Fruit fly (Drosophila melanogaster) whole organism, prepupa: Measurements from ENCODE around the gene CG32719.

Experiments used
- Blimp-1 ChIP-seq: fragments of 200-800 bp; sonication (Bioruptor generic); optimal IDR thresholded peaks from 3 replicates; lab custom pipeline; 2017; ENCODE audit warnings: missing biosample characterization, missing genetic modification characterization, mild to moderate bottlenecking, moderate library complexity, missing genetic modification reagents
- CG10631 ChIP-seq: fragments of 200-800 bp; sonication (Bioruptor generic); optimal IDR thresholded peaks from 2 replicates; lab custom pipeline; 2016; ENCODE audit warnings: missing biosample characterization, missing genetic modification characterization
- CG10669 ChIP-seq: fragments of 200-800 bp; sonication (Bioruptor generic); optimal IDR thresholded peaks from 3 replicates; lab custom pipeline; 2018; ENCODE audit warnings: missing biosample characterization, mild to moderate bottlenecking, missing genetic modification characterization, moderate library complexity
- CG1621 ChIP-seq: fragments of 200-800 bp; sonication (Bioruptor generic); optimal IDR thresholded peaks from 3 replicates; lab custom pipeline; 2018; ENCODE audit warnings: missing biosample characterization, mild to moderate bottlenecking, missing genetic modification characterization
- CG3032 ChIP-seq: fragments of 200-800 bp; optimal IDR thresholded peaks from 2 replicates; lab custom pipeline; 2019; ENCODE audit warnings: missing biosample characterization, mild to moderate bottlenecking, missing genetic modification characterization, moderate library complexity
- CG32006 ChIP-seq: fragments of 200-800 bp; sonication (Bioruptor generic); optimal IDR thresholded peaks from 3 replicates; lab custom pipeline; 2017; ENCODE audit warnings: missing biosample characterization, mild to moderate bottlenecking, missing genetic modification characterization
- CG34406 ChIP-seq: fragments of 200-800 bp; sonication (Bioruptor generic); optimal IDR thresholded peaks from 3 replicates; lab custom pipeline; 2016; ENCODE audit warnings: missing biosample characterization, missing genetic modification characterization
- CG3919 ChIP-seq: fragments of 200-800 bp; sonication (Bioruptor generic); optimal IDR thresholded peaks from 3 replicates; lab custom pipeline; 2016; ENCODE audit warnings: missing biosample characterization, missing genetic modification characterization
- CG4318 ChIP-seq: fragments of 200-800 bp; sonication (Bioruptor generic); optimal IDR thresholded peaks from 3 replicates; lab custom pipeline; 2017; ENCODE audit warnings: missing biosample characterization, mild to moderate bottlenecking, missing genetic modification characterization
- CG6163 ChIP-seq: fragments of 200-800 bp; sonication (Bioruptor generic); IDR thresholded peaks from 3 replicates; pipeline ENCODE4 v1.3.6; 2022; ENCODE audit warnings: missing biosample characterization, missing genetic modification characterization
- CG6276 ChIP-seq: fragments of 200-800 bp; sonication (Bioruptor generic); optimal IDR thresholded peaks from 2 replicates; lab custom pipeline; 2017; ENCODE audit warnings: missing biosample characterization, mild to moderate bottlenecking, missing genetic modification characterization
- CG6854 ChIP-seq: fragments of 200-800 bp; sonication (Bioruptor generic); optimal IDR thresholded peaks from 2 replicates; lab custom pipeline; 2017; ENCODE audit warnings: missing biosample characterization, mild to moderate bottlenecking, missing genetic modification characterization
- CG8119 ChIP-seq: fragments of 200-800 bp; sonication (Bioruptor generic); IDR thresholded peaks from 3 replicates; pipeline ENCODE4 v1.3.6; 2022; ENCODE audit warnings: missing biosample characterization, missing genetic modification characterization
- CG8632 ChIP-seq: fragments of 200-800 bp; sonication (Bioruptor generic); optimal IDR thresholded peaks from 3 replicates; lab custom pipeline; 2016; ENCODE audit warnings: missing biosample characterization, missing genetic modification characterization
- Eip75B ChIP-seq: fragments of 200-800 bp; sonication (Bioruptor generic); optimal IDR thresholded peaks from 3 replicates; lab custom pipeline; 2016; ENCODE audit warnings: missing biosample characterization, missing genetic modification characterization
- Eip78C ChIP-seq: fragments of 200-800 bp; sonication (Bioruptor generic); peaks from one replicate; lab custom pipeline; 2016; ENCODE audit warnings: missing biosample characterization, missing genetic modification characterization
- Eip93F ChIP-seq: fragments of 200-800 bp; sonication (Bioruptor generic); optimal IDR thresholded peaks from 2 replicates; lab custom pipeline; 2016; ENCODE audit warnings: missing biosample characterization, mild to moderate bottlenecking, missing genetic modification characterization
- Ets96B ChIP-seq: fragments of 200-800 bp; optimal IDR thresholded peaks from 2 replicates; lab custom pipeline; 2019; ENCODE audit warnings: missing biosample characterization, mild to moderate bottlenecking, missing genetic modification characterization, moderate library complexity
- Gug ChIP-seq: fragments of 200-800 bp; sonication (Bioruptor generic); IDR thresholded peaks from 2 replicates; pipeline ENCODE4 v1.3.6; 2022; ENCODE audit warnings: missing biosample characterization, missing genetic modification characterization
- Hr38 ChIP-seq: sonication (Bioruptor generic); optimal IDR thresholded peaks from 2 replicates; lab custom pipeline; 2016; ENCODE audit warnings: missing biosample characterization, missing genetic modification characterization
- Hr4 ChIP-seq: fragments of 200-800 bp; sonication (Bioruptor generic); optimal IDR thresholded peaks from 3 replicates; lab custom pipeline; 2016; ENCODE audit warnings: missing biosample characterization, missing genetic modification characterization
- Lpt ChIP-seq: fragments of 200-800 bp; sonication (Bioruptor generic); optimal IDR thresholded peaks from 3 replicates; lab custom pipeline; 2016; ENCODE audit warnings: missing biosample characterization, missing genetic modification characterization
- Met ChIP-seq: fragments of 200-800 bp; sonication (Bioruptor generic); optimal IDR thresholded peaks from 3 replicates; lab custom pipeline; 2016; ENCODE audit warnings: missing biosample characterization, missing genetic modification characterization
- Smox ChIP-seq: fragments of 200-800 bp; sonication (Bioruptor generic); optimal IDR thresholded peaks from 3 replicates; lab custom pipeline; 2016; ENCODE audit warnings: missing biosample characterization, missing genetic modification characterization
- Sox102F ChIP-seq: fragments of 200-800 bp; sonication (Bioruptor generic); optimal IDR thresholded peaks from 2 replicates; lab custom pipeline; 2016; ENCODE audit warnings: missing biosample characterization, mild to moderate bottlenecking, missing genetic modification characterization
- acj6 ChIP-seq: fragments of 200-800 bp; sonication (Bioruptor generic); optimal IDR thresholded peaks from 3 replicates; lab custom pipeline; 2016; ENCODE audit warnings: missing biosample characterization, missing genetic modification characterization
- dac ChIP-seq: fragments of 200-800 bp; sonication (Bioruptor generic); optimal IDR thresholded peaks from 2 replicates; lab custom pipeline; 2017; ENCODE audit warnings: missing biosample characterization, mild to moderate bottlenecking, missing genetic modification characterization
- dsx ChIP-seq: fragments of 200-800 bp; optimal IDR thresholded peaks from 3 replicates; lab custom pipeline; 2019; ENCODE audit warnings: missing biosample characterization, mild to moderate bottlenecking, missing genetic modification characterization, moderate library complexity; ENCODE audit not compliant: poor library complexity, severe bottlenecking
- eg ChIP-seq: fragments of 200-800 bp; sonication (Bioruptor generic); IDR thresholded peaks from 3 replicates; pipeline ENCODE4 v1.3.6; 2022; ENCODE audit warnings: missing biosample characterization, missing genetic modification characterization
- esn ChIP-seq: fragments of 200-800 bp; sonication (Bioruptor generic); optimal IDR thresholded peaks from 2 replicates; lab custom pipeline; 2016; ENCODE audit warnings: missing biosample characterization, mild to moderate bottlenecking, missing genetic modification characterization, moderate library complexity
- fkh ChIP-seq: fragments of 200-800 bp; sonication (Bioruptor generic); optimal IDR thresholded peaks from 3 replicates; lab custom pipeline; 2017; ENCODE audit warnings: missing biosample characterization, mild to moderate bottlenecking, missing genetic modification characterization, moderate library complexity
- net ChIP-seq: fragments of 200-800 bp; sonication (Bioruptor generic); optimal IDR thresholded peaks from 3 replicates; lab custom pipeline; 2016; ENCODE audit warnings: missing biosample characterization, missing genetic modification characterization
- salr ChIP-seq, 2 experiments: fragments of 200-800 bp; sonication (Bioruptor generic); optimal IDR thresholded peaks; 3 replicates each; lab custom pipeline; 2016 to 2018; ENCODE audit warnings: missing biosample characterization in 2 of 2, missing genetic modification characterization in 2 of 2, mild to moderate bottlenecking in 1 of 2
- spab ChIP-seq: fragments of 200-800 bp; sonication (Bioruptor generic); optimal IDR thresholded peaks from 2 replicates; lab custom pipeline; 2017; ENCODE audit warnings: missing biosample characterization, mild to moderate bottlenecking, missing genetic modification characterization, missing genetic modification reagents
- ss ChIP-seq, 2 experiments: fragments of 200-800 bp; sonication (Bioruptor generic); optimal IDR thresholded peaks; 2 replicates in 1 of 2; 3 replicates in 1 of 2; lab custom pipeline; 2017 to 2018; ENCODE audit warnings: mild to moderate bottlenecking in 2 of 2, missing biosample characterization in 2 of 2, missing genetic modification characterization in 2 of 2, moderate library complexity in 1 of 2
- svp ChIP-seq: fragments of 200-800 bp; sonication (Bioruptor generic); peaks from one replicate; lab custom pipeline; 2016; ENCODE audit warnings: missing biosample characterization, missing genetic modification characterization
- topi ChIP-seq: fragments of 200-800 bp; sonication (Bioruptor generic); optimal IDR thresholded peaks from 3 replicates; lab custom pipeline; 2016; ENCODE audit warnings: missing biosample characterization, missing genetic modification characterization
- vri ChIP-seq: fragments of 200-800 bp; sonication (Bioruptor generic); optimal IDR thresholded peaks from 3 replicates; lab custom pipeline; 2016; ENCODE audit warnings: missing biosample characterization, mild to moderate bottlenecking, missing genetic modification characterization

Gene CG32719

dm6 chrX:7556270-7556669, 8.5 kb upstream of the CG32719 start (continued):
- peak; percentile 24 for TF ChIP-seq acj6 (GFP tag; lab: Kevin White, UChicago)
- peak; percentile 47 for TF ChIP-seq Eip75B (GFP tag; lab: Kevin White, UChicago)
- TF ChIP-seq CG32006, result peak; percentile 18
- TF ChIP-seq CG34406 (GFP tag; lab: Kevin White, UChicago), result peak; percentile 9
- TF ChIP-seq topi (GFP tag; lab: Kevin White, UChicago), result peak; percentile 56
- no peak for TF ChIP-seq vri
- peak; percentile 65 for TF ChIP-seq Met (GFP tag; lab: Kevin White, UChicago)
- peak; percentile 49; the same call in 2 of the 3 replicates for TF ChIP-seq CG6163 (GFP tag; lab: Robert Waterston, UW)
- no peak for TF ChIP-seq CG4318
- TF ChIP-seq CG3919, result peak; percentile 51
- TF ChIP-seq Sox102F (GFP tag; lab: Kevin White, UChicago), result peak; percentile 6
- TF ChIP-seq Eip78C (GFP tag; lab: Kevin White, UChicago), result peak; percentile 79
- peak; percentile 27 for TF ChIP-seq Smox (GFP tag; lab: Kevin White, UChicago)
- peak in 1 of 2 experiments; percentile 4 for TF ChIP-seq salr (GFP tag; optimal IDR thresholded peaks at IDR 0.05; lab: Kevin White, UChicago)
- no peak for TF ChIP-seq CG6854
- TF ChIP-seq dsx, result peak; percentile 29
- TF ChIP-seq spab (GFP tag; lab: Kevin White, UChicago), result peak; percentile 21
- no peak for TF ChIP-seq Eip93F (GFP tag; lab: Kevin White, UChicago)
- peak; percentile 29 for TF ChIP-seq Ets96B
- no peak for TF ChIP-seq eg (GFP tag; lab: Robert Waterston, UW)
- TF ChIP-seq CG10631 (GFP tag; lab: Kevin White, UChicago), result peak; percentile 8
- TF ChIP-seq Hr4 (GFP tag; lab: Kevin White, UChicago), result no peak
- TF ChIP-seq CG8119 (GFP tag; lab: Robert Waterston, UW), result 0 out of 3 replicates have a peak, but pooled peaks have one; percentile 38
- no peak for TF ChIP-seq Lpt
- peak; percentile 25 for TF ChIP-seq CG1621 (tag; lab: Kevin White, UChicago)
- no peak for TF ChIP-seq dac (GFP tag; lab: Kevin White, UChicago)
- TF ChIP-seq CG10669 (GFP tag; lab: Kevin White, UChicago), result peak; percentile 45
- TF ChIP-seq ss (GFP tag; optimal IDR thresholded peaks at IDR 0.05; lab: Kevin White, UChicago), result peak; percentile 14 to 17
- TF ChIP-seq Blimp-1 (GFP tag; lab: Kevin White, UChicago), result no peak

- TF ChIP-seq CG8632 (GFP tag; lab: Kevin White, UChicago), result no peak
- TF ChIP-seq fkh (GFP tag; lab: Kevin White, UChicago), result peak; percentile 90
- TF ChIP-seq, all 60 proteins: peak for 1
Observed at dm6 chrX:7553446-7553845, 5.7 kb upstream of the CG32719 start.

dm6 chrX:7552109-7552508, 4.3 kb upstream of the CG32719 start:
- no peak for TF ChIP-seq net (GFP tag; lab: Kevin White, UChicago)
- peak; percentile 1 for TF ChIP-seq Eip78C (GFP tag; lab: Kevin White, UChicago)
- no peak for TF ChIP-seq Gug (GFP tag; lab: Robert Waterston, UW)
- TF ChIP-seq Hr38 (GFP tag; lab: Kevin White, UChicago), result no peak
- TF ChIP-seq CG32006, result no peak
- TF ChIP-seq, all 60 proteins: peak for 1

- TF ChIP-seq CG6276 (GFP tag; lab: Kevin White, UChicago) (no peak), esn (GFP tag; lab: Kevin White, UChicago) (peak; percentile 24), CG3032 (tag; lab: Kevin White, UChicago) (no peak), Eip78C (GFP tag; lab: Kevin White, UChicago) (peak; percentile 46), ss (GFP tag; optimal IDR thresholded peaks at IDR 0.05; lab: Kevin White, UChicago) (no peak), Met (GFP tag; lab: Kevin White, UChicago) (peak; percentile 19), svp (GFP tag; lab: Kevin White, UChicago) (peak; percentile 51)
Observed at dm6 chrX:7550704-7551103, 2.9 kb upstream of the CG32719 start.
